Fruit fly (Drosophila melanogaster) whole organism, prepupa: ENCODE data around the gene CG7766.

Source experiments
- CG10669 ChIP-seq: fragments of 200-800 bp; sonication (Bioruptor generic); optimal IDR thresholded peaks from 3 replicates; lab custom pipeline; 2018; ENCODE audit warnings: missing biosample characterization, mild to moderate bottlenecking, missing genetic modification characterization, moderate library complexity
- CG16779 ChIP-seq: fragments of 200-800 bp; sonication (Bioruptor generic); optimal IDR thresholded peaks from 3 replicates; lab custom pipeline; 2017; ENCODE audit warnings: missing biosample characterization, mild to moderate bottlenecking, missing genetic modification characterization
- CG6808 ChIP-seq: fragments of 200-800 bp; sonication (Bioruptor generic); optimal IDR thresholded peaks from 3 replicates; lab custom pipeline; 2017; ENCODE audit warnings: missing biosample characterization, missing genetic modification characterization, mild to moderate bottlenecking, moderate library complexity, missing genetic modification reagents
- CG6854 ChIP-seq: fragments of 200-800 bp; sonication (Bioruptor generic); optimal IDR thresholded peaks from 2 replicates; lab custom pipeline; 2017; ENCODE audit warnings: missing biosample characterization, mild to moderate bottlenecking, missing genetic modification characterization
- Ets21C ChIP-seq: fragments of 200-800 bp; sonication (Bioruptor generic); optimal IDR thresholded peaks from 3 replicates; lab custom pipeline; 2016; ENCODE audit warnings: missing biosample characterization, missing genetic modification characterization
- OdsH ChIP-seq: fragments of 200-800 bp; sonication (Bioruptor generic); optimal IDR thresholded peaks from 3 replicates; lab custom pipeline; 2016; ENCODE audit warnings: missing biosample characterization, missing genetic modification characterization
- cyc ChIP-seq: fragments of 200-800 bp; sonication (Bioruptor generic); optimal IDR thresholded peaks from 3 replicates; lab custom pipeline; 2016; ENCODE audit warnings: missing biosample characterization, missing genetic modification characterization
- esn ChIP-seq: fragments of 200-800 bp; sonication (Bioruptor generic); optimal IDR thresholded peaks from 2 replicates; lab custom pipeline; 2016; ENCODE audit warnings: missing biosample characterization, mild to moderate bottlenecking, missing genetic modification characterization, moderate library complexity

DNA sequence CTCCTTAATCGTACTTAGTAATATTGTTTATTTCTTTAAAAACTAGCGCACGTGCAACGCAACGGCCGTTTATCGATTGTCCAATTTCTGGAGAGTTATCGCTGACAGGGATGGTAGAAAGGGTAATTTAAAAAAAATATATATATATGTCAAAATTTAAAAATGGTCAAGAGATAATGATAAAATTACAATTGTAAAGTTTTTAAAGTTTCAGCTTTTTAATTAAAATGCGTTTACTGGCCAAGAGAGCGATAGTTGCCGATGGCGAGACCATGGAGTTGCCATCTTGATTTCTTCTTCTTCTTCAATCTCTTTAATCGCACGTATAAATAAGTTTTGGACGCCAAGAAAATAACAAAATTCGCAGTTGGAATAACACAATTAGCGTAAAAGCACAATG lies 22.6 kb downstream of the CG7766 start, which contains the start of the genes CG7246 and HP1b:
- peak; percentile 72 for TF ChIP-seq OdsH (GFP tag; lab: Kevin White, UChicago)
- peak; percentile 37 for TF ChIP-seq Ets21C (GFP tag; lab: Kevin White, UChicago)
- TF ChIP-seq esn, result peak; percentile 78
- peak; percentile 31 for TF ChIP-seq CG10669 (GFP tag; lab: Kevin White, UChicago)
- peak; percentile 21 for TF ChIP-seq CG6808 (GFP tag; lab: Kevin White, UChicago)
- TF ChIP-seq CG6854 (GFP tag; lab: Kevin White, UChicago), result no peak
- TF ChIP-seq cyc (GFP tag; lab: Kevin White, UChicago), result peak; percentile 61
- no peak for TF ChIP-seq CG16779 (tag; lab: Kevin White, UChicago)
